Worm (Caenorhabditis elegans): ENCODE results near the gene D2023.4.

- TF ChIP-seq med-1 (GFP tag; optimal IDR thresholded peaks at IDR 0.05; ENCODE audit: insufficient read depth), result no peak
- TF ChIP-seq flt-1 (GFP tag; IDR thresholded peaks at IDR 0.05), result no peak
- TF ChIP-seq cog-1 (tag; optimal IDR thresholded peaks at IDR 0.05), result no peak
- TF ChIP-seq T22C8.4 (GFP tag; IDR thresholded peaks at IDR 0.05), result no peak
- TF ChIP-seq tab-1 (GFP tag; IDR thresholded peaks at IDR 0.05), result no peak
Measured at ce11 chrV:11853723-11854122, 28.2 kb upstream of the D2023.4 start.
